Fruit fly (Drosophila melanogaster): ENCODE data around the gene CG12535.
A peak's percentile ranks its signal among the peaks of the same experiment; 100 is the strongest.

Gene CG12535

DNA sequence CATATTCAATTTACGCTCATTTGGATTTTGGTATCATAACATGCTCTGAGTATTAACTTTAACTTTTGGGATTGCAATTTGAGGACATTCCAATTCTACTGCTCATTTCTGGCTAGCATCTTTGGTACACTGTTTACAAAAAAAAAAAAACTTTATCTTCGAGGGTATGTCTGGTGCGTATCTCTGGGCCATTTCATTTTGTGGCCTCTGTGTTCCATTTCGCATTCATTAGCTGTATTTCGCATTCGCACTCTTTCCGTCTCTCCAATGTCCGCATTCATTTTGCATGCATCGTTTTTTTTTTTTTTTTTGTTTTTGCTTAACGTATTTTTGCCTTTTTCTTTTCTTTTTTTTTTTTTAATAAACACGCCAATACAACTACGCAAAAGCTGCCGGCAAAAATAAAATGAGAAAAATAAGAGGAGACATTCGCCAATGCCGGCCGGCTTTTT, 15.1 kb downstream of the CG12535 start (continued):
- TF ChIP-seq Aef1 (GFP tag; IDR thresholded peaks at IDR 0.05) (no peak), CG9609 (GFP tag; optimal IDR thresholded peaks at IDR 0.05) (no peak), cad (GFP tag; optimal IDR thresholded peaks at IDR 0.05) (no peak), mam (GFP tag; optimal IDR thresholded peaks at IDR 0.05) (peak; percentile 21), ftz-f1 (GFP tag; optimal IDR thresholded peaks at IDR 0.05) (no peak), Med (GFP tag) (peak; percentile 76), CG31388 (GFP tag; optimal IDR thresholded peaks at IDR 0.05) (no peak), bsh (GFP tag; optimal IDR thresholded peaks at IDR 0.05) (peak in 1 of 2 experiments; percentile 73), nom (GFP tag; optimal IDR thresholded peaks at IDR 0.05) (peak; percentile 95), sisA (GFP tag; IDR thresholded peaks at IDR 0.05) (peak; percentile 38; the same call in 1 of the 2 replicates), CG2678 (tag; optimal IDR thresholded peaks at IDR 0.05) (peak; percentile 27), CG9797 (GFP tag; optimal IDR thresholded peaks at IDR 0.05) (no peak), HLH3B (GFP tag; IDR thresholded peaks at IDR 0.05) (peak; percentile 35; the same call in 1 of the 2 replicates), dati (GFP tag; IDR thresholded peaks at IDR 0.05) (no peak), tio (GFP tag; optimal IDR thresholded peaks at IDR 0.05) (no peak), row (GFP tag; IDR thresholded peaks at IDR 0.05) (peak; percentile 59), run (tag; optimal IDR thresholded peaks at IDR 0.05) (no peak), HmgD (GFP tag; optimal IDR thresholded peaks at IDR 0.05) (no peak), twi (tag; optimal IDR thresholded peaks at IDR 0.05) (no peak), fd96Cb (tag; optimal IDR thresholded peaks at IDR 0.05) (peak; percentile 5), CG4404 (GFP tag; IDR thresholded peaks at IDR 0.05) (no peak), Ets97D (GFP tag; optimal IDR thresholded peaks at IDR 0.05) (peak; percentile 1), Blimp-1 (GFP tag; optimal IDR thresholded peaks at IDR 0.05) (peak; percentile 6), slou (GFP tag; optimal IDR thresholded peaks at IDR 0.05) (no peak), gro (GFP tag; optimal IDR thresholded peaks at IDR 0.05) (no peak), crol (GFP tag; IDR thresholded peaks at IDR 0.05) (no peak), unpg (GFP tag; optimal IDR thresholded peaks at IDR 0.05) (peak; percentile 7), CG10543 (GFP tag; optimal IDR thresholded peaks at IDR 0.05) (no peak), Antp (GFP tag; optimal IDR thresholded peaks at IDR 0.05) (peak; percentile 20), ind (GFP tag; optimal IDR thresholded peaks at IDR 0.05) (peak; percentile 40), CG8478 (optimal IDR thresholded peaks at IDR 0.05) (no peak), CG9727 (GFP tag; optimal IDR thresholded peaks at IDR 0.05) (no peak), CG2202 (tag; optimal IDR thresholded peaks at IDR 0.05) (no peak), CG8089 (GFP tag; optimal IDR thresholded peaks at IDR 0.05) (peak; percentile 2), gem (tag; optimal IDR thresholded peaks at IDR 0.05) (peak; percentile 20), slp2 (GFP tag; optimal IDR thresholded peaks at IDR 0.05) (no peak), br (optimal IDR thresholded peaks at IDR 0.05) (no peak), nmo (GFP tag; optimal IDR thresholded peaks at IDR 0.05) (peak; percentile 39), Sox102F (GFP tag; optimal IDR thresholded peaks at IDR 0.05) (peak; percentile 29), sim (GFP tag; IDR thresholded peaks at IDR 0.05) (no peak), Oli (tag; optimal IDR thresholded peaks at IDR 0.05) (peak; percentile 11), Trl (optimal IDR thresholded peaks at IDR 0.05) (no peak), Trl (GFP tag; optimal IDR thresholded peaks at IDR 0.05) (peak; percentile 14), repo (GFP tag; optimal IDR thresholded peaks at IDR 0.05) (no peak), MBD-R2 (GFP tag; IDR thresholded peaks at IDR 0.05) (no peak), B-H2 (GFP tag; optimal IDR thresholded peaks at IDR 0.05) (no peak), Awh (GFP tag; IDR thresholded peaks at IDR 0.05) (0 out of 2 replicates have a peak, but pooled peaks have one; percentile 15), Optix (GFP tag; IDR thresholded peaks at IDR 0.05) (peak; percentile 28; the same call in 1 of the 3 replicates), CG7786 (GFP tag; optimal IDR thresholded peaks at IDR 0.05) (peak; percentile 7), amos (GFP tag; IDR thresholded peaks at IDR 0.05; ENCODE audit: partially characterized antibody) (no peak), CG17328 (GFP tag; IDR thresholded peaks at IDR 0.05) (0 out of 2 replicates have a peak, but pooled peaks have one; percentile 9), CG4820 (GFP tag; optimal IDR thresholded peaks at IDR 0.05) (peak; percentile 18), CG3847 (GFP tag; IDR thresholded peaks at IDR 0.05) (peak; percentile 39; the same call in 1 of the 2 replicates)
